Worm (Caenorhabditis elegans): ENCODE measurements around the gene nth-1.

ce11 chrIII:4275704-4276103, 18.3 kb downstream of the nth-1 start:
- no peak for TF ChIP-seq pha-4 (GFP tag; IDR thresholded peaks at IDR 0.05)
- TF ChIP-seq pha-4 (tag; optimal IDR thresholded peaks at IDR 0.05) = no peak
- no peak for TF ChIP-seq rbr-2 (tag; optimal IDR thresholded peaks at IDR 0.05)
- TF ChIP-seq nhr-11 (tag; optimal IDR thresholded peaks at IDR 0.05) = no peak
- no peak for TF ChIP-seq nhr-76 (tag; optimal IDR thresholded peaks at IDR 0.05)
- no peak for TF ChIP-seq ces-1 (GFP tag; optimal IDR thresholded peaks at IDR 0.05)
- no peak for TF ChIP-seq F44E2.7 (GFP tag; IDR thresholded peaks at IDR 0.05)
- TF ChIP-seq unc-130 (GFP tag; optimal IDR thresholded peaks at IDR 0.05) = no peak
- peak; percentile 8 for TF ChIP-seq ama-1 (optimal IDR thresholded peaks at IDR 0.05)
- no peak for TF ChIP-seq dve-1 (tag; optimal IDR thresholded peaks at IDR 0.05; ENCODE audit: insufficient read depth)
- no peak for TF ChIP-seq nhr-42 (GFP tag; IDR thresholded peaks at IDR 0.05)
- TF ChIP-seq saeg-2 (GFP tag; IDR thresholded peaks at IDR 0.05) = no peak
- no peak for TF ChIP-seq lim-7 (GFP tag; IDR thresholded peaks at IDR 0.05)
- TF ChIP-seq skn-1 (tag; optimal IDR thresholded peaks at IDR 0.05) = no peak

Measured in whole organism, L4 larva.